Fruit fly (Drosophila melanogaster) whole organism, embryonic: Measurements from ENCODE around the gene CG43117.
A peak's percentile ranks its signal among the peaks of the same experiment; 100 is the strongest.

Experiments
- BEAF-32 ChIP-seq: fragments of 200-800 bp; sonication (Bioruptor generic); optimal IDR thresholded peaks from 3 replicates; lab custom pipeline; 2017; ENCODE audit warnings: missing biosample characterization, missing genetic modification characterization, mild to moderate bottlenecking, moderate library complexity, missing genetic modification reagents
- CG10565 ChIP-seq: fragments of 200-800 bp; sonication (Bioruptor generic); optimal IDR thresholded peaks from 3 replicates; lab custom pipeline; 2016; ENCODE audit warnings: missing biosample characterization, mild to moderate bottlenecking, missing genetic modification characterization
- CG11456 ChIP-seq: fragments of 200-800 bp; sonication (Bioruptor generic); IDR thresholded peaks from 3 replicates; pipeline ENCODE4 v1.3.6; 2022; ENCODE audit warnings: missing biosample characterization, missing genetic modification characterization
- CG12769 ChIP-seq: fragments of 200-800 bp; sonication (Bioruptor generic); optimal IDR thresholded peaks from 2 replicates; lab custom pipeline; 2019; ENCODE audit warnings: missing biosample characterization, mild to moderate bottlenecking, missing genetic modification characterization, moderate library complexity
- CG14441 ChIP-seq: fragments of 200-800 bp; sonication (Bioruptor generic); IDR thresholded peaks from 2 replicates; pipeline ENCODE4 v1.3.6; 2022; ENCODE audit warnings: missing biosample characterization, missing genetic modification characterization
- CG14965 ChIP-seq: fragments of 200-800 bp; sonication (Bioruptor generic); optimal IDR thresholded peaks from 2 replicates; lab custom pipeline; 2016; ENCODE audit warnings: missing biosample characterization, missing genetic modification characterization, borderline replicate concordance
- CG15479 ChIP-seq: fragments of 200-800 bp; sonication (Bioruptor generic); optimal IDR thresholded peaks from 3 replicates; lab custom pipeline; 2019; ENCODE audit warnings: missing biosample characterization, mild to moderate bottlenecking, missing genetic modification characterization, moderate library complexity
- CG17385 ChIP-seq: fragments of 200-800 bp; sonication (Bioruptor generic); optimal IDR thresholded peaks from 3 replicates; lab custom pipeline; 2018; ENCODE audit warnings: missing biosample characterization, mild to moderate bottlenecking, missing genetic modification characterization
- CG17568 ChIP-seq: fragments of 200-800 bp; sonication (Bioruptor generic); optimal IDR thresholded peaks from 2 replicates; lab custom pipeline; 2018; ENCODE audit warnings: missing biosample characterization, mild to moderate bottlenecking, missing genetic modification characterization, moderate library complexity
- CG17802 ChIP-seq: fragments of 200-800 bp; sonication (Bioruptor generic); optimal IDR thresholded peaks from 2 replicates; lab custom pipeline; 2018; ENCODE audit warnings: missing biosample characterization, mild to moderate bottlenecking, missing genetic modification characterization, moderate library complexity
- CG2120 ChIP-seq: fragments of 200-800 bp; sonication (Bioruptor generic); optimal IDR thresholded peaks from 3 replicates; lab custom pipeline; 2016; ENCODE audit warnings: missing biosample characterization, missing genetic modification characterization
- CG2712 ChIP-seq: fragments of 200-800 bp; optimal IDR thresholded peaks from 3 replicates; lab custom pipeline; 2019; ENCODE audit warnings: missing biosample characterization, mild to moderate bottlenecking, missing genetic modification characterization, moderate library complexity
- CG34224 ChIP-seq: fragments of 200-800 bp; sonication (Bioruptor generic); IDR thresholded peaks from 3 replicates; pipeline ENCODE4 v1.3.6; 2022; ENCODE audit warnings: missing biosample characterization, missing genetic modification characterization; ENCODE audit not compliant: partially characterized antibody
- CG3726 ChIP-seq: fragments of 200-800 bp; sonication (Bioruptor generic); IDR thresholded peaks from 3 replicates; pipeline ENCODE4, ENCODE4 v1.3.6; 2022; ENCODE audit warnings: missing biosample characterization, missing genetic modification characterization
- CG3995 ChIP-seq: fragments of 200-800 bp; sonication (Bioruptor generic); optimal IDR thresholded peaks from 3 replicates; lab custom pipeline; 2016; ENCODE audit warnings: missing biosample characterization, missing genetic modification characterization
- CG4282 ChIP-seq: fragments of 200-800 bp; sonication (Bioruptor generic); optimal IDR thresholded peaks from 2 replicates; lab custom pipeline; 2016; ENCODE audit warnings: missing biosample characterization, missing genetic modification characterization
- CG4360 ChIP-seq: fragments of 200-800 bp; sonication (Bioruptor generic); IDR thresholded peaks from 2 replicates; pipeline ENCODE4 v1.3.6; 2022; ENCODE audit warnings: missing biosample characterization, missing genetic modification characterization
- CG6654 ChIP-seq: fragments of 200-800 bp; sonication (Bioruptor generic); optimal IDR thresholded peaks from 2 replicates; lab custom pipeline; 2017; ENCODE audit warnings: missing biosample characterization, mild to moderate bottlenecking, missing genetic modification characterization
- CG7928 ChIP-seq: fragments of 200-800 bp; sonication (Bioruptor generic); optimal IDR thresholded peaks from 2 replicates; lab custom pipeline; 2017; ENCODE audit warnings: missing biosample characterization, mild to moderate bottlenecking, missing genetic modification characterization
- CG8089 ChIP-seq: fragments of 200-800 bp; sonication (Bioruptor generic); optimal IDR thresholded peaks from 3 replicates; lab custom pipeline; 2016; ENCODE audit warnings: missing biosample characterization, missing genetic modification characterization
- CG8478 ChIP-seq: fragments of >200 bp; optimal IDR thresholded peaks from 2 replicates; lab custom pipeline; 2018
- CG9876 ChIP-seq: fragments of 200-800 bp; sonication (Bioruptor generic); optimal IDR thresholded peaks from 2 replicates; lab custom pipeline; 2016; ENCODE audit warnings: missing biosample characterization, missing genetic modification characterization
- Dip3 ChIP-seq: fragments of 200-800 bp; sonication (Bioruptor generic); optimal IDR thresholded peaks from 3 replicates; lab custom pipeline; 2016; ENCODE audit warnings: missing biosample characterization, missing genetic modification characterization
- Doc2 ChIP-seq: fragments of 200-800 bp; sonication (Bioruptor generic); IDR thresholded peaks from 2 replicates; pipeline ENCODE4 v1.3.6; 2022; ENCODE audit warnings: missing biosample characterization, missing genetic modification characterization
- Drgx ChIP-seq: fragments of 200-800 bp; sonication (Bioruptor generic); IDR thresholded peaks from 2 replicates; pipeline ENCODE4 v1.3.6; 2022; ENCODE audit warnings: missing biosample characterization, missing genetic modification characterization
- H15 ChIP-seq: fragments of 200-800 bp; sonication (Bioruptor generic); IDR thresholded peaks from 3 replicates; pipeline ENCODE4 v1.3.6; 2022; ENCODE audit warnings: missing biosample characterization, missing genetic modification characterization
- Hand ChIP-seq: fragments of 200-800 bp; sonication (Bioruptor generic); optimal IDR thresholded peaks from 2 replicates; lab custom pipeline; 2017; ENCODE audit warnings: mild to moderate bottlenecking, missing biosample characterization, missing genetic modification reagents, missing genetic modification characterization
- Lim3 ChIP-seq: fragments of 200-800 bp; sonication (Bioruptor generic); IDR thresholded peaks from 2 replicates; pipeline ENCODE4 v1.3.6; 2022; ENCODE audit warnings: missing biosample characterization, missing genetic modification characterization
- NC2β ChIP-seq: fragments of 200-800 bp; sonication (Bioruptor generic); optimal IDR thresholded peaks from 2 replicates; lab custom pipeline; 2016; ENCODE audit warnings: missing biosample characterization, missing genetic modification characterization
- ase ChIP-seq: fragments of 200-800 bp; sonication (Bioruptor generic); IDR thresholded peaks from 3 replicates; pipeline ENCODE4 v1.3.6; 2022; ENCODE audit warnings: missing biosample characterization, missing genetic modification characterization
- ash1 ChIP-seq: fragments of 200-800 bp; sonication (Bioruptor generic); optimal IDR thresholded peaks from 2 replicates; lab custom pipeline; 2018; ENCODE audit warnings: missing biosample characterization, mild to moderate bottlenecking, missing genetic modification characterization
- bowl ChIP-seq: fragments of 200-800 bp; sonication (Bioruptor generic); IDR thresholded peaks from 2 replicates; pipeline ENCODE4 v1.3.6; 2022; ENCODE audit warnings: missing biosample characterization, missing genetic modification characterization
- br ChIP-seq: fragments of >200 bp; optimal IDR thresholded peaks from 2 replicates; lab custom pipeline; 2017
- crc ChIP-seq: fragments of 200-800 bp; sonication (Bioruptor generic); optimal IDR thresholded peaks from 2 replicates; lab custom pipeline; 2016; ENCODE audit warnings: missing biosample characterization, missing genetic modification characterization
- da ChIP-seq: fragments of 200-800 bp; sonication (Bioruptor generic); optimal IDR thresholded peaks from 2 replicates; lab custom pipeline; 2016; ENCODE audit warnings: missing biosample characterization, missing genetic modification characterization
- disco-r ChIP-seq: fragments of 200-800 bp; sonication (Bioruptor generic); optimal IDR thresholded peaks from 2 replicates; lab custom pipeline; 2016; ENCODE audit warnings: missing biosample characterization, missing genetic modification characterization
- en ChIP-seq: fragments of 200-800 bp; sonication (Bioruptor generic); optimal IDR thresholded peaks from 2 replicates; lab custom pipeline; 2016; ENCODE audit warnings: missing biosample characterization, missing genetic modification characterization
- lmd ChIP-seq: fragments of 200-800 bp; sonication (Bioruptor generic); IDR thresholded peaks from 2 replicates; pipeline ENCODE4 v1.3.6; 2022; ENCODE audit warnings: missing biosample characterization, missing genetic modification characterization
- nau ChIP-seq: fragments of 200-800 bp; sonication (Bioruptor generic); optimal IDR thresholded peaks from 3 replicates; lab custom pipeline; 2017; ENCODE audit warnings: missing biosample characterization, mild to moderate bottlenecking, missing genetic modification characterization, missing genetic modification reagents
- oc ChIP-seq: fragments of 200-800 bp; sonication (Bioruptor generic); optimal IDR thresholded peaks from 2 replicates; lab custom pipeline; 2018; ENCODE audit warnings: missing biosample characterization, mild to moderate bottlenecking, missing genetic modification characterization, moderate library complexity
- pan ChIP-seq, 4 experiments: fragments of >200 bp in 3 of 4; fragments of 200-800 bp in 1 of 4; sonication (Bioruptor generic) in 1 of 4; optimal IDR thresholded peaks in 3 of 4; IDR thresholded peaks in 1 of 4; 2 replicates each; pipeline versions ENCODE4 v1.3.6 to Lab custom; 2017 to 2022; ENCODE audit warnings: missing biosample characterization in 2 of 4, missing genetic modification characterization in 2 of 4, mixed read lengths in 1 of 4
- pzg ChIP-seq: fragments of 200-800 bp; sonication (Bioruptor generic); optimal IDR thresholded peaks from 3 replicates; lab custom pipeline; 2018; ENCODE audit warnings: missing biosample characterization, mild to moderate bottlenecking, missing genetic modification characterization, moderate library complexity
- ranshi ChIP-seq: fragments of 200-800 bp; sonication (Bioruptor generic); IDR thresholded peaks from 2 replicates; pipeline ENCODE4 v1.3.6; 2022; ENCODE audit warnings: missing biosample characterization, missing genetic modification characterization
- row ChIP-seq: fragments of 200-800 bp; sonication (Bioruptor generic); IDR thresholded peaks from 3 replicates; pipeline ENCODE4 v1.3.6; 2022; ENCODE audit warnings: missing biosample characterization, missing genetic modification characterization
- scrt ChIP-seq: fragments of 200-800 bp; sonication (Bioruptor generic); optimal IDR thresholded peaks from 2 replicates; lab custom pipeline; 2018; ENCODE audit warnings: missing biosample characterization, mild to moderate bottlenecking, missing genetic modification characterization, moderate library complexity
- shn ChIP-seq: fragments of 200-800 bp; sonication (Bioruptor generic); optimal IDR thresholded peaks from 3 replicates; lab custom pipeline; 2016; ENCODE audit warnings: missing biosample characterization, missing genetic modification characterization
- sim ChIP-seq: fragments of 200-800 bp; sonication (Bioruptor generic); IDR thresholded peaks from 2 replicates; pipeline ENCODE4 v1.3.6; 2022; ENCODE audit warnings: missing biosample characterization, missing genetic modification characterization
- sob ChIP-seq: fragments of 200-800 bp; sonication (Bioruptor generic); IDR thresholded peaks from 2 replicates; pipeline ENCODE4 v1.3.6; 2022; ENCODE audit warnings: missing biosample characterization, missing genetic modification characterization
- stwl ChIP-seq: fragments of 200-800 bp; sonication (Bioruptor generic); optimal IDR thresholded peaks from 3 replicates; lab custom pipeline; 2018; ENCODE audit warnings: missing biosample characterization, mild to moderate bottlenecking, missing genetic modification characterization, moderate library complexity
- ttk ChIP-seq: fragments of 200-800 bp; sonication (Bioruptor generic); IDR thresholded peaks from 2 replicates; pipeline ENCODE4 v2.1.2; 2022; ENCODE audit warnings: missing biosample characterization, missing genetic modification characterization
- tx ChIP-seq: fragments of 200-800 bp; sonication (Bioruptor generic); optimal IDR thresholded peaks from 2 replicates; lab custom pipeline; 2016; ENCODE audit warnings: missing biosample characterization, missing genetic modification characterization

Gene CG43117

dm6 chr3R:26461226-26461805 is 6.7 kb downstream of the CG43117 start, which contains the start of gene CG5455 (continued):
- TF ChIP-seq pan (optimal IDR thresholded peaks at IDR 0.05; lab: Kevin White, UChicago) (no peak), pan (GFP tag; optimal IDR thresholded peaks at IDR 0.05 in 1 of 2, IDR thresholded peaks at IDR 0.05 in 1 of 2) (peak in 1 of 2 experiments; percentile 62), br (lab: Kevin White, UChicago) (no peak), sob (GFP tag; lab: Robert Waterston, UW) (peak; percentile 88), Dip3 (GFP tag; lab: Kevin White, UChicago) (no peak), Doc2 (GFP tag; lab: Robert Waterston, UW) (no peak), CG12769 (tag; lab: Kevin White, UChicago) (peak; percentile 85), stwl (no peak), CG17802 (tag; lab: Kevin White, UChicago) (no peak), CG17385 (GFP tag; lab: Kevin White, UChicago) (peak; percentile 55), lmd (no peak; the same call in 1 of the 2 replicates), CG6654 (no peak), CG15479 (GFP tag; lab: Kevin White, UChicago) (no peak), CG4360 (no peak; the same call in 1 of the 2 replicates), ranshi (peak; percentile 16; the same call in 1 of the 2 replicates), CG3726 (GFP tag; lab: Robert Waterston, UW) (no peak), CG8478 (lab: Kevin White, UChicago) (no peak), crc (no peak), H15 (GFP tag; lab: Robert Waterston, UW) (no peak), CG2712 (tag; lab: Kevin White, UChicago) (peak; percentile 2), Hand (GFP tag; lab: Kevin White, UChicago) (peak; percentile 35), ase (GFP tag; lab: Robert Waterston, UW) (no peak), oc (tag; lab: Kevin White, UChicago) (peak; percentile 93), CG9876 (GFP tag; lab: Kevin White, UChicago) (no peak), NC2β (GFP tag; lab: Kevin White, UChicago) (no peak), tx (peak; percentile 21), bowl (peak; percentile 85; the same call in 1 of the 2 replicates), ash1 (GFP tag; lab: Kevin White, UChicago) (no peak), row (GFP tag; lab: Robert Waterston, UW) (peak; percentile 32; the same call in 1 of the 3 replicates), CG3995 (no peak), Drgx (GFP tag; lab: Robert Waterston, UW) (peak; percentile 77), ttk (GFP tag; lab: Robert Waterston, UW) (no peak), scrt (GFP tag; lab: Kevin White, UChicago) (peak; percentile 65), CG2120 (GFP tag; lab: Kevin White, UChicago) (peak; percentile 41), shn (GFP tag; lab: Kevin White, UChicago) (no peak), da (GFP tag; lab: Kevin White, UChicago) (no peak), CG4282 (GFP tag; lab: Kevin White, UChicago) (no peak), CG8089 (no peak), sim (GFP tag; lab: Robert Waterston, UW) (0 out of 2 replicates have a peak, but pooled peaks have one; percentile 20), CG14441 (GFP tag; lab: Robert Waterston, UW) (peak; percentile 35; the same call in 1 of the 2 replicates), pzg (GFP tag; lab: Kevin White, UChicago) (peak; percentile 24), disco-r (GFP tag; lab: Kevin White, UChicago) (no peak), Lim3 (GFP tag; lab: Robert Waterston, UW) (no peak), CG34224 (GFP tag; lab: Robert Waterston, UW) (peak; percentile 40), CG10565 (GFP tag; lab: Kevin White, UChicago) (no peak), nau (GFP tag; lab: Kevin White, UChicago) (peak; percentile 67), CG7928 (GFP tag; lab: Kevin White, UChicago) (no peak), CG14965 (GFP tag; lab: Kevin White, UChicago) (no peak), CG17568 (GFP tag; lab: Kevin White, UChicago) (peak; percentile 59), CG11456 (peak; percentile 70; the same call in 2 of the 3 replicates), BEAF-32 (no peak), en (GFP tag; lab: Kevin White, UChicago) (no peak)
